Worm (Caenorhabditis elegans) whole organism, L4 larva: Measurements from ENCODE around the gene mxl-1.
A peak's percentile ranks its signal among the peaks of the same experiment; 100 is the strongest.

Experiments used
- ceh-62 ChIP-seq: sonication (generic microtip); optimal IDR thresholded peaks from 2 replicates; lab custom pipeline; 2017; ENCODE audit warnings: missing biosample characterization, missing genetic modification characterization
- daf-19 ChIP-seq: fragments of 200-800 bp; sonication (Bioruptor generic); conservative IDR thresholded peaks from 2 replicates; pipeline ENCODE4 v1.3.6; 2022; ENCODE audit warnings: missing genetic modification characterization, missing compliant biosample characterization
- lin-13 ChIP-seq: fragments of 150-350 bp; optimal IDR thresholded peaks from 2 replicates; lab custom pipeline; 2014; ENCODE audit warnings: missing biosample characterization, missing genetic modification reagents, missing genetic modification characterization
- nhr-48 ChIP-seq: sonication (generic microtip); optimal IDR thresholded peaks from 2 replicates; lab custom pipeline; 2016; ENCODE audit warnings: mild to moderate bottlenecking, missing genetic modification characterization, missing compliant biosample characterization
- pqm-1 ChIP-seq: sonication (generic microtip); optimal IDR thresholded peaks from 2 replicates; lab custom pipeline; 2017; ENCODE audit warnings: missing biosample characterization, missing genetic modification characterization
- unc-130 ChIP-seq: sonication (generic microtip); optimal IDR thresholded peaks from 2 replicates; lab custom pipeline; 2016; ENCODE audit warnings: missing genetic modification reagents, missing genetic modification characterization, missing compliant biosample characterization
- ztf-11 ChIP-seq: fragments of 150-350 bp; optimal IDR thresholded peaks from 2 replicates; lab custom pipeline; 2014; ENCODE audit warnings: missing biosample characterization, missing genetic modification characterization

DNA sequence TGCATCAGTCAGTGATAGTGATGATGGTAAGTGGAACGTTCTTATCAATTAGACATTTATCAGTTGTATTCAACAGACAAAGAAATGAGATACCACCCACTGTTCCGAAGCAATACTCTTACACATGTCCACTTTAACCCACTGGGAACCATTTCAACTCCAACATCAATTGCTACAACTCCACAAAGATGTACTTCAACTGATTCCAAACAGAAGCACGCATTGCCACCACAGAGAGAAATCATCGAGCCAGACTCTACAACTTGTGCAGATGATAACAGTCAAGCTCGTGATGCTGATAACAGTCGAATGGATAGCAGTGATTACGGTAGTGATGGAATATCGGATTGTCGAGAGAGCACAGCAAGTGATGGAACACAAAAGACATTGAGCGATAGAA is 8.8 kb upstream of the mxl-1 start:
- TF ChIP-seq pqm-1 (tag; lab: Kevin White, UChicago) = peak; percentile 91
- TF ChIP-seq ztf-11 (tag; lab: Kevin White, UChicago) = no peak
- peak; percentile 19 for TF ChIP-seq nhr-48 (tag; lab: Kevin White, UChicago)
- TF ChIP-seq lin-13 (GFP tag; lab: Kevin White, UChicago) = no peak
- no peak for TF ChIP-seq unc-130 (GFP tag; lab: Kevin White, UChicago)
- TF ChIP-seq ceh-62 = no peak
- no peak for TF ChIP-seq daf-19
